Worm (Caenorhabditis elegans) whole organism, L3 larva: ENCODE measurements around the gene str-88.

ENCODE experiments used
- ZK546.5 ChIP-seq: sonication (generic microtip); optimal IDR thresholded peaks from 2 replicates; lab custom pipeline; 2017; ENCODE audit warnings: missing biosample characterization, missing genetic modification characterization
- ama-1 ChIP-seq: fragments of 150-350 bp; optimal IDR thresholded peaks from 2 replicates; lab custom pipeline; 2018
- ceh-28 ChIP-seq: fragments of 150-350 bp; optimal IDR thresholded peaks from 2 replicates; lab custom pipeline; 2014; ENCODE audit warnings: missing biosample characterization, missing genetic modification reagents, missing genetic modification characterization
- ceh-82 ChIP-seq: fragments of 150-350 bp; optimal IDR thresholded peaks from 2 replicates; lab custom pipeline; 2014; ENCODE audit warnings: missing biosample characterization, missing genetic modification characterization
- ceh-9 ChIP-seq: sonication (generic microtip); optimal IDR thresholded peaks from 2 replicates; lab custom pipeline; 2018; ENCODE audit warnings: missing biosample characterization, missing genetic modification characterization
- daf-12 ChIP-seq: fragments of 150-350 bp; optimal IDR thresholded peaks from 2 replicates; lab custom pipeline; 2014; ENCODE audit warnings: missing biosample characterization, missing genetic modification reagents, missing genetic modification characterization
- egl-27 ChIP-seq: sonication (generic microtip); optimal IDR thresholded peaks from 4 replicates; lab custom pipeline; 2017; ENCODE audit warnings: missing biosample characterization, missing genetic modification reagents, missing genetic modification characterization
- elt-1 ChIP-seq: fragments of 150-350 bp; optimal IDR thresholded peaks from 2 replicates; lab custom pipeline; 2014; ENCODE audit warnings: missing biosample characterization, missing genetic modification characterization
- elt-2 ChIP-seq: sonication (generic microtip); optimal IDR thresholded peaks from 2 replicates; lab custom pipeline; 2016; ENCODE audit warnings: missing genetic modification reagents, mild to moderate bottlenecking, missing genetic modification characterization, missing compliant biosample characterization
- elt-3 ChIP-seq, 3 experiments: fragments of 150-350 bp in 1 of 3; sonication (generic microtip) in 2 of 3; optimal IDR thresholded peaks; 2 replicates in 2 of 3; 4 replicates in 1 of 3; lab custom pipeline; 2014 to 2017; ENCODE audit warnings: missing biosample characterization in 3 of 3, missing genetic modification characterization in 3 of 3
- fkh-10 ChIP-seq: sonication (generic microtip); optimal IDR thresholded peaks from 2 replicates; lab custom pipeline; 2017; ENCODE audit warnings: missing biosample characterization, missing genetic modification reagents, missing genetic modification characterization
- fkh-2 ChIP-seq: fragments of 150-350 bp; optimal IDR thresholded peaks from 2 replicates; lab custom pipeline; 2014; ENCODE audit warnings: missing biosample characterization, missing genetic modification reagents, missing genetic modification characterization
- fos-1 ChIP-seq: fragments of 150-350 bp; optimal IDR thresholded peaks from 2 replicates; lab custom pipeline; 2014; ENCODE audit warnings: missing biosample characterization, missing genetic modification characterization
- jun-1 ChIP-seq: fragments of 150-350 bp; optimal IDR thresholded peaks from 2 replicates; lab custom pipeline; 2014; ENCODE audit warnings: missing biosample characterization, missing genetic modification reagents, missing genetic modification characterization
- lin-15B ChIP-seq: fragments of 150-350 bp; optimal IDR thresholded peaks from 2 replicates; lab custom pipeline; 2014; ENCODE audit warnings: missing biosample characterization, missing genetic modification characterization
- lsy-12 ChIP-seq: sonication (generic microtip); optimal IDR thresholded peaks from 2 replicates; lab custom pipeline; 2016; ENCODE audit warnings: mild to moderate bottlenecking, missing genetic modification characterization, missing compliant biosample characterization
- mdl-1 ChIP-seq: fragments of 150-350 bp; optimal IDR thresholded peaks from 2 replicates; lab custom pipeline; 2014; ENCODE audit warnings: missing biosample characterization, missing genetic modification characterization
- mml-1 ChIP-seq: fragments of 150-350 bp; sonication (generic microtip); optimal IDR thresholded peaks from 3 replicates; lab custom pipeline; 2014; ENCODE audit warnings: missing biosample characterization, missing genetic modification characterization
- nfya-1 ChIP-seq: sonication (generic microtip); optimal IDR thresholded peaks from 2 replicates; lab custom pipeline; 2017; ENCODE audit warnings: missing genetic modification characterization, mild to moderate bottlenecking, missing compliant biosample characterization, antibody characterized with exemption, moderate library complexity; ENCODE audit not compliant: insufficient read depth
- nhr-11 ChIP-seq: fragments of 150-350 bp; optimal IDR thresholded peaks from 2 replicates; lab custom pipeline; 2014; ENCODE audit warnings: missing biosample characterization, missing genetic modification characterization
- nhr-12 ChIP-seq: fragments of 150-350 bp; optimal IDR thresholded peaks from 2 replicates; lab custom pipeline; 2014; ENCODE audit warnings: missing biosample characterization, missing genetic modification characterization
- nhr-237 ChIP-seq: fragments of 150-350 bp; optimal IDR thresholded peaks from 2 replicates; lab custom pipeline; 2014; ENCODE audit warnings: missing biosample characterization, missing genetic modification characterization
- nhr-25 ChIP-seq: sonication (generic microtip); optimal IDR thresholded peaks from 2 replicates; lab custom pipeline; 2017; ENCODE audit warnings: missing biosample characterization, missing genetic modification characterization
- nhr-28 ChIP-seq: fragments of 150-350 bp; optimal IDR thresholded peaks from 2 replicates; lab custom pipeline; 2014; ENCODE audit warnings: missing biosample characterization, missing genetic modification characterization
- nhr-43 ChIP-seq: sonication (generic microtip); optimal IDR thresholded peaks from 2 replicates; lab custom pipeline; 2016; ENCODE audit warnings: mild to moderate bottlenecking, missing genetic modification characterization, missing compliant biosample characterization; ENCODE audit not compliant: poor library complexity, severe bottlenecking
- nhr-67 ChIP-seq: fragments of 150-350 bp; optimal IDR thresholded peaks from 2 replicates; lab custom pipeline; 2014; ENCODE audit warnings: missing biosample characterization, missing genetic modification characterization
- nhr-76 ChIP-seq: fragments of 150-350 bp; sonication (generic microtip); optimal IDR thresholded peaks from 5 replicates; lab custom pipeline; 2014; ENCODE audit warnings: missing biosample characterization, missing genetic modification characterization
- pha-4 ChIP-seq: fragments of 150-350 bp; optimal IDR thresholded peaks from 2 replicates; lab custom pipeline; 2014; ENCODE audit warnings: missing biosample characterization, missing genetic modification reagents, missing genetic modification characterization
- pqm-1 ChIP-seq: fragments of 150-350 bp; optimal IDR thresholded peaks from 2 replicates; lab custom pipeline; 2017; ENCODE audit warnings: missing biosample characterization, missing genetic modification characterization, inconsistent platforms
- skn-1 ChIP-seq: fragments of 150-350 bp; optimal IDR thresholded peaks from 2 replicates; lab custom pipeline; 2014; ENCODE audit warnings: missing biosample characterization, missing genetic modification characterization
- snpc-4 ChIP-seq: fragments of 150-350 bp; optimal IDR thresholded peaks from 2 replicates; lab custom pipeline; 2014; ENCODE audit warnings: missing biosample characterization, missing genetic modification characterization
- tbx-2 ChIP-seq: sonication (generic microtip); optimal IDR thresholded peaks from 2 replicates; lab custom pipeline; 2016; ENCODE audit warnings: mild to moderate bottlenecking, missing genetic modification characterization, missing compliant biosample characterization
- unc-39 ChIP-seq: sonication (generic microtip); optimal IDR thresholded peaks from 4 replicates; lab custom pipeline; 2017; ENCODE audit warnings: missing biosample characterization, missing genetic modification characterization
- unc-62 ChIP-seq: fragments of 150-350 bp; sonication (generic microtip); optimal IDR thresholded peaks from 4 replicates; lab custom pipeline; 2014; ENCODE audit warnings: missing biosample characterization, missing genetic modification reagents, missing genetic modification characterization
- ztf-11 ChIP-seq: fragments of 150-350 bp; optimal IDR thresholded peaks from 2 replicates; lab custom pipeline; 2014; ENCODE audit warnings: missing biosample characterization, missing genetic modification characterization
- ztf-4 ChIP-seq: fragments of 150-350 bp; optimal IDR thresholded peaks from 2 replicates; lab custom pipeline; 2014; ENCODE audit warnings: missing biosample characterization, missing genetic modification characterization

str-88 gene

DNA sequence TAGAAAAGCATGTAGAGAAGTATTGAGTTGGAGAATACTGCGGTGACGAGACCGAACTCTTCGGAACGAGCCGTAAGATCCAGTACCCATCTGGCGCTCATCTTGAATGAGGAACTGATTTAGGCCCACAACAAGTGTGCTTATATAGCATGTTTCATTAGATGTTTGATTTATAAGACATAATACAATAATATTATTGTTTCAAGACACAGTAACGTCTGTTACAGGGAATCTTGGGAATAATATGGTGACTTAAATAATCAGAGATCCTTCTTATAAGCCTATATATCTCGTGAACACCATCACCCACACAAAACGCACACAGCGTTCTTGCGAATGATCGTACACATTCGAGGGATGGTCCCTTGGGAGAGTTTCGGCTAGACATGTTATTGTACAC lies at the start of gene str-88:
TSS of gene str-88 (minus strand) at position 101 of the 400 bp plus-strand sequence.
- no peak for TF ChIP-seq nhr-67 (tag; lab: Kevin White, UChicago)
- TF ChIP-seq ceh-82, result no peak
- TF ChIP-seq elt-1 (tag; lab: Kevin White, UChicago), result no peak
- no peak for TF ChIP-seq nhr-43 (tag; lab: Kevin White, UChicago)
- no peak for TF ChIP-seq ceh-9
- no peak for TF ChIP-seq ztf-4 (tag; lab: Kevin White, UChicago)
- TF ChIP-seq lin-15B, result no peak
- TF ChIP-seq nhr-237 (tag; lab: Kevin White, UChicago), result no peak
- TF ChIP-seq ceh-28 (tag; lab: Kevin White, UChicago), result no peak
- no peak for TF ChIP-seq skn-1 (tag; lab: Kevin White, UChicago)
- TF ChIP-seq mml-1 (tag; lab: Kevin White, UChicago), result no peak

DNA sequence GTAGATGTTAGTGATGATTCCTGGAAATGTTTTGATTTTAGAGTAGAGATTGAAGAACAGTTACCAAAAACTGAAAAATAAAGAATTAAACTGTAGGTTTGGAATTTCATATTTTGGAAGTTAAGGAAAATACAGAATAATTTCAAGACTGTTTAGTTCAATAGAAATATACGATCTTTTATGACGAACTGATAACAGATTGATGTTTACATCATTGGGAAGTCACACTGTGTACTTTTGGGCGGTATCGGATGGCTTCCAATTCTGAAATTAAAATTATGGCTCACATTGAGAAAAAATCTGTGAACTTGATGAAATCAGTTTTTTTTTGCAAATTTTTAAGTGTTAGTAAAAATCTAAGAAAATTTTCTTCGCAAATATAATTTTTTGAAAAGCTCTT lies 48.8 kb upstream of the str-88 start, which contains the start of gene T26H5.8:
TSS of gene T26H5.8 (minus strand) at position 270 of the 400 bp plus-strand sequence.
- TF ChIP-seq pqm-1 (tag; lab: Kevin White, UChicago) (peak; percentile 86), unc-62 (no peak), skn-1 (tag; lab: Kevin White, UChicago) (no peak), pha-4 (tag; lab: Kevin White, UChicago) (peak; percentile 90), nhr-67 (tag; lab: Kevin White, UChicago) (no peak), unc-39 (tag; lab: Kevin White, UChicago) (no peak), nhr-43 (tag; lab: Kevin White, UChicago) (no peak), nhr-237 (tag; lab: Kevin White, UChicago) (no peak), tbx-2 (no peak), fos-1 (tag; lab: Kevin White, UChicago) (no peak), ceh-9 (no peak), ztf-11 (no peak), jun-1 (tag; lab: Kevin White, UChicago) (no peak), elt-2 (tag; lab: Kevin White, UChicago) (peak; percentile 56), nhr-12 (tag; lab: Kevin White, UChicago) (no peak), snpc-4 (tag; lab: Kevin White, UChicago) (no peak), nfya-1 (tag; lab: Kevin White, UChicago) (no peak), lsy-12 (no peak), fkh-10 (GFP tag; lab: Kevin White, UChicago) (no peak), ama-1 (no peak), nhr-25 (no peak)

DNA sequence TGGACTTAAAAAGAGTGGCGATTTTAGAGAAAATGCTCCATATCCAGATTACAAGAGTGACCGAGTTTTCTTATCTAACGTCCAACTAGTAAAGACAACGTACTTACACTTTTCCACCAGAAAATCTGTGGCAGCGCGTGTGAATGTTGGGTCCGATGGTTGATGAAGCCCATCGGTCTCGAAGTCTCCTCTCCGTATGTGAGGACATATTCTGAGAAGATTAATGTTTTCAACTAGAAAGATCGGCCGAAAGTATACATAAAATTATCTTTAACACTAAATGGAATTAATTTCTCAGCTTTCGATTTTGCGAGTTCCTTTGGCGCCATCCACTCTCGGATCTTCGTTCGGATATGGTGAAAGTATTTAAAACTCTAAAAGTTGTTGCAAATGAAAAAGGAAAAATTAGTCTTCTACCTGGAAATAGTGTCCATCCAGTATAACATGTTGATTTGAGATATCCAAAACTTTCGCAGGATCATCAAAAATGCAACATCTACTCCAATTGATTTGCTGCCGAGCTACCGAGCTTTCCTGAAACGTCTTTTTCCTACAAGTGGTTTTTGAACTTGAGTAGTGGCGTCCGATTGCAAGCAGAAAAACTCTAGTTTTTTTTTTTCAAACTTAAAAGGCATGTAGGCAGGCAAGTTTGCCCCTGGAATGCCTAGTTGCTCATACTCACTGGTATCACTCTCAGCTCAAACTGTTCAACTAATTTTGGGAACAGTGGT lies 47.8 kb upstream of the str-88 start:
- TF ChIP-seq nhr-11 (tag; lab: Kevin White, UChicago) (no peak), egl-27 (tag; lab: Kevin White, UChicago) (no peak), nhr-25 (no peak), ceh-82 (no peak), fkh-2 (tag; lab: Kevin White, UChicago) (no peak), unc-62 (no peak), nfya-1 (tag; lab: Kevin White, UChicago) (no peak), ZK546.5 (no peak), nhr-12 (tag; lab: Kevin White, UChicago) (no peak), elt-1 (tag; lab: Kevin White, UChicago) (no peak), daf-12 (tag; lab: Kevin White, UChicago) (no peak), pqm-1 (tag; lab: Kevin White, UChicago) (no peak), nhr-76 (tag; lab: Kevin White, UChicago) (no peak), mdl-1 (no peak), nhr-28 (tag; lab: Kevin White, UChicago) (no peak), fkh-10 (GFP tag; lab: Kevin White, UChicago) (no peak), ztf-4 (tag; lab: Kevin White, UChicago) (no peak), snpc-4 (tag; lab: Kevin White, UChicago) (no peak), fos-1 (tag; lab: Kevin White, UChicago) (no peak), elt-3 (tag; optimal IDR thresholded peaks at IDR 0.05; lab: Kevin White, UChicago) (no peak)
